Worm (Caenorhabditis elegans): ENCODE data around the gene sqst-2.

sqst-2 gene

DNA sequence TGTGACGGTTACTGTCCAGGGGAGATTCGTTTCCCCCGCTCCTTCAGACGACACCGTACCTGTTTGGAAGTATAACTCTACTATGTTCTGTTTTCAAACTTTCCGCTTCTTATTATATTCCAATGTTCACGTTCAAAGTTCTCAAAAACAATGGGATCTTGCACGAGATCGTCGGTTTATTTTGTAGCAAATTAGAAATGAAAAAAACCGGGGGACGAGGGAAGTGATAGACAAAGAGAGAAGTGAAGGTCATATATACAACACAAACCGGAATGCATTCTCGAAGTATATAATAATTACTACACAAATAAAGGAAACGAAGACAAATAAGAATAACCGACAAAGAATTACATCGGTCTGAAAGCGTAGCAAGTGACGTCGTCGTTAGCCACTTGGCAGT is 19.1 kb downstream of the sqst-2 start:
- TF ChIP-seq tbx-7 (tag; optimal IDR thresholded peaks at IDR 0.05) (no peak), ceh-14 (tag; optimal IDR thresholded peaks at IDR 0.05) (no peak), K02D7.2 (tag; optimal IDR thresholded peaks at IDR 0.05) (no peak), pha-2 (tag; optimal IDR thresholded peaks at IDR 0.05) (no peak), C38D4.7 (GFP tag; optimal IDR thresholded peaks at IDR 0.05) (no peak), ceh-22 (tag; optimal IDR thresholded peaks at IDR 0.05) (no peak), pha-4 (tag; optimal IDR thresholded peaks at IDR 0.05) (no peak), ref-2 (tag; optimal IDR thresholded peaks at IDR 0.05) (no peak), odd-2 (tag; optimal IDR thresholded peaks at IDR 0.05) (no peak), hlh-8 (tag; optimal IDR thresholded peaks at IDR 0.05) (no peak), hlh-30 (tag; optimal IDR thresholded peaks at IDR 0.05; ENCODE audit: insufficient read depth) (no peak), unc-3 (GFP tag; conservative IDR thresholded peaks at IDR 0.05) (no peak), unc-3 (tag; optimal IDR thresholded peaks at IDR 0.05) (no peak), gmeb-2 (tag; optimal IDR thresholded peaks at IDR 0.05) (no peak), pag-3 (tag; optimal IDR thresholded peaks at IDR 0.05; ENCODE audit: borderline replicate concordance) (no peak), ahr-1 (tag; optimal IDR thresholded peaks at IDR 0.05) (no peak), pros-1 (tag; optimal IDR thresholded peaks at IDR 0.05) (no peak), elt-4 (tag; optimal IDR thresholded peaks at IDR 0.05) (no peak), ceh-30 (tag; optimal IDR thresholded peaks at IDR 0.05) (no peak), fax-1 (tag; optimal IDR thresholded peaks at IDR 0.05) (no peak), ceh-45 (GFP tag; IDR thresholded peaks at IDR 0.05) (no peak)

DNA sequence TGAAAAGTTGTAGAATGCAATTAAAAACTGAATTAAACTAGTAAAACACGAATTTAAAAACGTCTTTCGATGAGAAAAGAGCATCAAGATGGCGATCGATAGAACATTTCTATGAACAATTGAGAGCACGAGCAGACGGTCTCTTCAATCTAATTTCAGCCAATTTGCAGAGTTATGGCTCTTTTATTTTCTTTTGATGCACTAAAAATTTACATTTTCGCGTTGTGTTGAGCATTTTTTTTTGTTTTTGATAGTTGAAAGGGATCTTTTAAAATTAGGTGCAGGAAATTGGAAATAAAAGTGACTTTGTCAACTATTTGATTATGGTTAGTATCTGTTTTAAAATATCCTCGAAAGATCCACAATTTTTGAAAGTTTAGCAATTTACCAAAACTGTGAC is 19.8 kb downstream of the sqst-2 start, which contains the start of gene F42C5.6:
Gene F42C5.6, minus strand, starts transcription at position 101 of the 400 bp plus-strand sequence.
- TF ChIP-seq ceh-45 (GFP tag; IDR thresholded peaks at IDR 0.05) (no peak), nhr-232 (tag; optimal IDR thresholded peaks at IDR 0.05) (no peak), C08G9.2 (tag; optimal IDR thresholded peaks at IDR 0.05) (no peak), sox-4 (tag; optimal IDR thresholded peaks at IDR 0.05) (no peak), sox-2 (GFP tag; IDR thresholded peaks at IDR 0.05) (no peak), unc-3 (GFP tag; conservative IDR thresholded peaks at IDR 0.05) (no peak), unc-3 (tag; optimal IDR thresholded peaks at IDR 0.05) (no peak), mec-3 (tag; optimal IDR thresholded peaks at IDR 0.05; ENCODE audit: borderline replicate concordance) (no peak), ahr-1 (tag; optimal IDR thresholded peaks at IDR 0.05) (no peak), tbx-7 (tag; optimal IDR thresholded peaks at IDR 0.05) (no peak), ceh-48 (tag; optimal IDR thresholded peaks at IDR 0.05) (no peak), ceh-19 (GFP tag; optimal IDR thresholded peaks at IDR 0.05) (no peak), pqm-1 (tag; optimal IDR thresholded peaks at IDR 0.05) (no peak), unc-86 (tag; optimal IDR thresholded peaks at IDR 0.05) (no peak)

DNA sequence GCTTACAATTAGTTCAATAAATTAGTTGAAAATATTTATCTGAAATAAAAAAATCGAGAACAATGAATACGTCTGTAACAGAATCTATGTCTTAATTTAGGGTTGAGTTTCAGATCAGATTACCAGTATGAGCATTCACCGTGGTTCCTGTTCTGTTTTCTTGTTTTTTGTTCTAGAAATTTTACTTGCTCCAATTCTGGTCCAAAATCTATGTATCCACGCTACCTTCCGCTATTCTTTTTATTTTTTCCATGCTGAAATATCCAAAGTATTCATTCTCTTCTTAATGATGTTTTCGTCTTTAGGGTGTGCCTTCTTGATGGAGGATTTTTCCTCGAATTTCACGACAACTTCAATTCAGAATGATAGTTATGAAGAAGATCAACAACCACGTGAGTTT is 23.4 kb downstream of the sqst-2 start, which contains the start of gene npr-27:
Gene npr-27, plus strand, starts transcription at position 301 of the 400 bp plus-strand sequence.
- no peak for TF ChIP-seq unc-86 (tag; optimal IDR thresholded peaks at IDR 0.05)
- no peak for TF ChIP-seq dmd-4 (tag; optimal IDR thresholded peaks at IDR 0.05; ENCODE audit: borderline replicate concordance)
- TF ChIP-seq npax-4 (tag; optimal IDR thresholded peaks at IDR 0.05): no peak
- no peak for TF ChIP-seq ets-4 (tag; optimal IDR thresholded peaks at IDR 0.05)
- TF ChIP-seq sox-2 (GFP tag; IDR thresholded peaks at IDR 0.05): no peak

DNA sequence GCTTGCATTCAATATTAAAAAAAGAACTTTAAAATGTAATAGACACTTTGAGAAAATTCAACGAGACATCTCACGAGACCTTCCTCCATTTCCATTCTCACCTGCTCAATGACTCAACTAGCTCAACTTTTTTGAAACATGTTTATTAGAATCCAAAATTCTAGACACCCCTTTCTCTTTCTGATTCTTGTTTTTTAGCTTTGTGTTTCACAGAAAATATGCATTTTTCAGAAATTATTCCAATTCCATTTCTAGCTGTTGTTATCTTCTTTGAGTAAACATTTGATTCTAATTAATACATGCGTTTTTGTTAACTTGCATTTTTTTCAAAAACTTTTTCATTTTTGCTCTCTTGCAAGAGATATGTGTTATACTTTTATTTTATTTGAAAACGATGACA is 27.3 kb downstream of the sqst-2 start:
- TF ChIP-seq unc-55 (GFP tag; optimal IDR thresholded peaks at IDR 0.05) (no peak), pag-3 (tag; optimal IDR thresholded peaks at IDR 0.05; ENCODE audit: borderline replicate concordance) (no peak), gmeb-2 (tag; optimal IDR thresholded peaks at IDR 0.05) (no peak), F13H6.1 (tag; optimal IDR thresholded peaks at IDR 0.05) (no peak), unc-86 (tag; optimal IDR thresholded peaks at IDR 0.05) (no peak), ttx-3 (tag; optimal IDR thresholded peaks at IDR 0.05) (no peak), K09A11.1 (tag; optimal IDR thresholded peaks at IDR 0.05; ENCODE audit: insufficient read depth) (no peak)
